Worm (Caenorhabditis elegans) whole organism, L2 larva: ENCODE measurements around the gene irld-19.

ENCODE experiments used
- C34F6.9 ChIP-seq: fragments of 150-350 bp; optimal IDR thresholded peaks from 2 replicates; lab custom pipeline; 2014; ENCODE audit warnings: missing biosample characterization, missing genetic modification characterization
- F13H6.1 ChIP-seq: sonication (generic microtip); optimal IDR thresholded peaks from 2 replicates; lab custom pipeline; 2016; ENCODE audit warnings: missing genetic modification characterization, missing compliant biosample characterization
- R02D3.7 ChIP-seq: fragments of 150-350 bp; optimal IDR thresholded peaks from 2 replicates; lab custom pipeline; 2014; ENCODE audit warnings: missing biosample characterization, missing genetic modification characterization
- Y55F3AM.14 ChIP-seq: fragments of 200-800 bp; sonication (Bioruptor generic); optimal IDR thresholded peaks from 2 replicates; lab custom pipeline; 2018; ENCODE audit warnings: mild to moderate bottlenecking, missing genetic modification characterization, missing compliant biosample characterization
- ZK546.5 ChIP-seq: sonication (generic microtip); optimal IDR thresholded peaks from 2 replicates; lab custom pipeline; 2017; ENCODE audit warnings: missing biosample characterization, missing genetic modification characterization
- alr-1 ChIP-seq: fragments of 150-350 bp; optimal IDR thresholded peaks from 2 replicates; lab custom pipeline; 2014; ENCODE audit warnings: missing biosample characterization, missing genetic modification characterization
- aly-2 ChIP-seq: fragments of 150-350 bp; optimal IDR thresholded peaks from 2 replicates; lab custom pipeline; 2014; ENCODE audit warnings: missing biosample characterization, missing genetic modification characterization
- ama-1 ChIP-seq: fragments of 150-350 bp; optimal IDR thresholded peaks from 2 replicates; lab custom pipeline; 2018; ENCODE audit warnings: inconsistent platforms
- blmp-1 ChIP-seq: sonication (generic microtip); optimal IDR thresholded peaks from 2 replicates; lab custom pipeline; 2017; ENCODE audit warnings: missing genetic modification characterization, mild to moderate bottlenecking, missing compliant biosample characterization, antibody characterized with exemption, moderate library complexity; ENCODE audit not compliant: insufficient read depth
- ceh-16 ChIP-seq: fragments of 150-350 bp; optimal IDR thresholded peaks from 2 replicates; lab custom pipeline; 2014; ENCODE audit warnings: missing biosample characterization, missing genetic modification characterization
- elt-1 ChIP-seq: fragments of 150-350 bp; optimal IDR thresholded peaks from 2 replicates; lab custom pipeline; 2014; ENCODE audit warnings: missing biosample characterization, missing genetic modification characterization
- elt-3 ChIP-seq: sonication (generic microtip); optimal IDR thresholded peaks from 2 replicates; lab custom pipeline; 2017; ENCODE audit warnings: missing biosample characterization, missing genetic modification characterization
- fos-1 ChIP-seq: fragments of 150-350 bp; optimal IDR thresholded peaks from 2 replicates; lab custom pipeline; 2014; ENCODE audit warnings: missing biosample characterization, missing genetic modification characterization
- gmeb-1 ChIP-seq: fragments of 150-350 bp; optimal IDR thresholded peaks from 2 replicates; lab custom pipeline; 2014; ENCODE audit warnings: missing biosample characterization, missing genetic modification characterization
- lin-11 ChIP-seq: fragments of 150-350 bp; sonication (generic microtip); optimal IDR thresholded peaks from 2 replicates; lab custom pipeline; 2014; ENCODE audit warnings: missing biosample characterization, missing genetic modification characterization, inconsistent platforms, mixed read lengths
- lin-39 ChIP-seq: fragments of 150-350 bp; optimal IDR thresholded peaks from 2 replicates; lab custom pipeline; 2014; ENCODE audit warnings: missing biosample characterization, missing genetic modification reagents, missing genetic modification characterization
- mab-5 ChIP-seq: fragments of 150-350 bp; optimal IDR thresholded peaks from 2 replicates; lab custom pipeline; 2014; ENCODE audit warnings: missing biosample characterization, missing genetic modification characterization
- mbf-1 ChIP-seq: sonication (generic microtip); optimal IDR thresholded peaks from 2 replicates; lab custom pipeline; 2017; ENCODE audit warnings: missing biosample characterization, missing genetic modification characterization
- mdl-1 ChIP-seq, 2 experiments: fragments of 150-350 bp in 1 of 2; sonication (generic microtip) in 1 of 2; optimal IDR thresholded peaks; 2 replicates each; lab custom pipeline; 2017; ENCODE audit warnings: missing biosample characterization in 2 of 2, missing genetic modification characterization in 2 of 2
- nhr-10 ChIP-seq: sonication (generic microtip); optimal IDR thresholded peaks from 2 replicates; lab custom pipeline; 2017; ENCODE audit warnings: missing biosample characterization, missing genetic modification characterization
- nhr-11 ChIP-seq: fragments of 150-350 bp; optimal IDR thresholded peaks from 2 replicates; lab custom pipeline; 2014; ENCODE audit warnings: missing biosample characterization, missing genetic modification characterization
- nhr-12 ChIP-seq: fragments of 150-350 bp; optimal IDR thresholded peaks from 2 replicates; lab custom pipeline; 2014; ENCODE audit warnings: missing biosample characterization, missing genetic modification characterization
- nhr-129 ChIP-seq: fragments of 150-350 bp; optimal IDR thresholded peaks from 2 replicates; lab custom pipeline; 2014; ENCODE audit warnings: missing biosample characterization, missing genetic modification characterization
- nhr-21 ChIP-seq: fragments of 150-350 bp; optimal IDR thresholded peaks from 2 replicates; lab custom pipeline; 2014; ENCODE audit warnings: missing biosample characterization, missing genetic modification characterization
- nhr-23 ChIP-seq: fragments of 150-350 bp; optimal IDR thresholded peaks from 2 replicates; lab custom pipeline; 2014; ENCODE audit warnings: missing biosample characterization, missing genetic modification reagents, missing genetic modification characterization
- nhr-25 ChIP-seq: fragments of 150-350 bp; sonication (generic microtip); optimal IDR thresholded peaks from 3 replicates; lab custom pipeline; 2014; ENCODE audit warnings: missing biosample characterization, missing genetic modification characterization
- peb-1 ChIP-seq: fragments of 150-350 bp; optimal IDR thresholded peaks from 2 replicates; lab custom pipeline; 2014; ENCODE audit warnings: missing biosample characterization, missing genetic modification characterization
- skn-1 ChIP-seq: sonication (generic microtip); optimal IDR thresholded peaks from 2 replicates; lab custom pipeline; 2017; ENCODE audit warnings: missing biosample characterization, missing genetic modification characterization
- sma-3 ChIP-seq: sonication (generic microtip); optimal IDR thresholded peaks from 2 replicates; lab custom pipeline; 2016; ENCODE audit warnings: missing genetic modification reagents, missing genetic modification characterization, missing compliant biosample characterization
- sma-9 ChIP-seq, 2 experiments: fragments of 150-350 bp in 1 of 2; sonication (generic microtip) in 1 of 2; optimal IDR thresholded peaks; 2 replicates each; lab custom pipeline; 2014 to 2016; ENCODE audit warnings: missing genetic modification characterization in 2 of 2, mild to moderate bottlenecking in 1 of 2, missing biosample characterization in 1 of 2, missing compliant biosample characterization in 1 of 2, missing genetic modification reagents in 1 of 2, moderate library complexity in 1 of 2
- unc-39 ChIP-seq: fragments of 150-350 bp; optimal IDR thresholded peaks from 2 replicates; lab custom pipeline; 2014; ENCODE audit warnings: missing biosample characterization, missing genetic modification characterization
- unc-55 ChIP-seq: fragments of 150-350 bp; sonication (generic microtip); optimal IDR thresholded peaks from 3 replicates; lab custom pipeline; 2014; ENCODE audit warnings: missing biosample characterization, missing genetic modification reagents, missing genetic modification characterization
- unc-62 ChIP-seq: fragments of 150-350 bp; optimal IDR thresholded peaks from 2 replicates; lab custom pipeline; 2014; ENCODE audit warnings: missing biosample characterization, missing genetic modification reagents, missing genetic modification characterization
- zag-1 ChIP-seq: fragments of 150-350 bp; optimal IDR thresholded peaks from 2 replicates; lab custom pipeline; 2014; ENCODE audit warnings: missing biosample characterization, missing genetic modification characterization
- ztf-1 ChIP-seq: fragments of 200-800 bp; sonication (Bioruptor generic); conservative IDR thresholded peaks from 2 replicates; pipeline ENCODE4 v1.3.6; 2022; ENCODE audit warnings: missing genetic modification characterization, missing compliant biosample characterization
- ztf-11 ChIP-seq: sonication (generic microtip); optimal IDR thresholded peaks from 2 replicates; lab custom pipeline; 2017; ENCODE audit warnings: missing biosample characterization, missing genetic modification characterization
- ztf-4 ChIP-seq: fragments of 150-350 bp; optimal IDR thresholded peaks from 2 replicates; lab custom pipeline; 2014; ENCODE audit warnings: missing biosample characterization, missing genetic modification characterization

irld-19 gene

ce11 chrIII:12764241-12764640 is at the start of gene irld-19, which contains the start of gene irld-61:
Gene irld-19, minus strand, starts transcription at chrIII:12764341.
Gene irld-61, plus strand, starts transcription at chrIII:12764553.
- TF ChIP-seq mdl-1 (tag; optimal IDR thresholded peaks at IDR 0.05; lab: Kevin White, UChicago) (no peak), R02D3.7 (tag; lab: Kevin White, UChicago) (no peak), C34F6.9 (tag; lab: Kevin White, UChicago) (no peak), nhr-25 (tag; lab: Kevin White, UChicago) (no peak), elt-3 (tag; lab: Kevin White, UChicago) (no peak), ztf-1 (GFP tag; lab: Robert Waterston, UW) (no peak), nhr-10 (tag; lab: Kevin White, UChicago) (no peak), ztf-11 (tag; lab: Kevin White, UChicago) (no peak), nhr-12 (no peak), aly-2 (no peak), mab-5 (no peak), lin-39 (tag; lab: Kevin White, UChicago) (no peak), mbf-1 (tag; lab: Kevin White, UChicago) (no peak), ZK546.5 (tag; lab: Kevin White, UChicago) (no peak), lin-11 (tag; lab: Kevin White, UChicago) (no peak), peb-1 (tag; lab: Kevin White, UChicago) (no peak)

- TF ChIP-seq ztf-1 (GFP tag; lab: Robert Waterston, UW) (no peak), nhr-10 (tag; lab: Kevin White, UChicago) (no peak), sma-9 (GFP tag; optimal IDR thresholded peaks at IDR 0.05; lab: Kevin White, UChicago) (no peak), sma-9 (tag; optimal IDR thresholded peaks at IDR 0.05; lab: Kevin White, UChicago) (no peak), nhr-25 (tag; lab: Kevin White, UChicago) (no peak), nhr-11 (tag; lab: Kevin White, UChicago) (no peak), skn-1 (tag; lab: Kevin White, UChicago) (no peak), sma-3 (GFP tag; lab: Kevin White, UChicago) (no peak), unc-39 (tag; lab: Kevin White, UChicago) (no peak), lin-39 (tag; lab: Kevin White, UChicago) (no peak), blmp-1 (tag; lab: Kevin White, UChicago) (no peak), nhr-129 (tag; lab: Kevin White, UChicago) (no peak), Y55F3AM.14 (GFP tag; lab: Kevin White, UChicago) (no peak), lin-11 (tag; lab: Kevin White, UChicago) (no peak)
These were observed 49.1 kb upstream of the irld-19 start, which contains the start of gene BE10.4 for ce11 chrIII:12813193-12813592. Gene BE10.4, plus strand, starts transcription at chrIII:12813493.

- TF ChIP-seq mbf-1 (tag; lab: Kevin White, UChicago) = no peak
- no peak for TF ChIP-seq nhr-12
- TF ChIP-seq, all 48 proteins: peak for 0
These were observed 43.6 kb upstream of the irld-19 start, which contains the start of gene BE10.3 for ce11 chrIII:12807726-12808125. Gene BE10.3, plus strand, starts transcription at chrIII:12808026.

ce11 chrIII:12806712-12807111 is 42.6 kb upstream of the irld-19 start, which contains the start of gene BE10.5:
Gene BE10.5, minus strand, starts transcription at chrIII:12806812.
- TF ChIP-seq zag-1 (tag; lab: Kevin White, UChicago) (no peak), nhr-23 (no peak), ztf-4 (tag; lab: Kevin White, UChicago) (no peak), alr-1 (tag; lab: Kevin White, UChicago) (no peak), unc-55 (GFP tag; lab: Kevin White, UChicago) (no peak), ama-1 (lab: Kevin White, UChicago) (no peak), C34F6.9 (tag; lab: Kevin White, UChicago) (no peak), gmeb-1 (tag; lab: Kevin White, UChicago) (no peak), unc-62 (GFP tag; lab: Kevin White, UChicago) (no peak), ZK546.5 (tag; lab: Kevin White, UChicago) (no peak), elt-1 (tag; lab: Kevin White, UChicago) (no peak), F13H6.1 (tag; lab: Kevin White, UChicago) (no peak), nhr-21 (tag; lab: Kevin White, UChicago) (no peak), sma-9 (GFP tag; optimal IDR thresholded peaks at IDR 0.05; lab: Kevin White, UChicago) (no peak), sma-9 (tag; optimal IDR thresholded peaks at IDR 0.05; lab: Kevin White, UChicago) (no peak), ceh-16 (tag; lab: Kevin White, UChicago) (no peak), unc-39 (tag; lab: Kevin White, UChicago) (no peak), fos-1 (tag; lab: Kevin White, UChicago) (no peak), mbf-1 (tag; lab: Kevin White, UChicago) (no peak)
